Worm (Caenorhabditis elegans): Measurements from ENCODE around the gene irld-4.

irld-4 gene

ce11 chrIV:14606469-14606868 is 26.4 kb upstream of the irld-4 start (continued):
- TF ChIP-seq tbx-2 (tag; optimal IDR thresholded peaks at IDR 0.05) (peak; percentile 14), lin-15B (tag; optimal IDR thresholded peaks at IDR 0.05) (no peak), dsc-1 (tag; optimal IDR thresholded peaks at IDR 0.05) (peak; percentile 82), nhr-71 (tag; optimal IDR thresholded peaks at IDR 0.05) (peak; percentile 96), sup-37 (GFP tag; optimal IDR thresholded peaks at IDR 0.05) (no peak), zag-1 (tag; optimal IDR thresholded peaks at IDR 0.05) (no peak), mdl-1 (tag; optimal IDR thresholded peaks at IDR 0.05) (peak in 1 of 2 experiments; percentile 3), C16A3.4 (tag; optimal IDR thresholded peaks at IDR 0.05) (peak; percentile 15), nhr-85 (tag) (peak; percentile 57), nhr-20 (tag; optimal IDR thresholded peaks at IDR 0.05) (peak; percentile 77), elt-2 (tag; optimal IDR thresholded peaks at IDR 0.05) (no peak), ceh-82 (tag; optimal IDR thresholded peaks at IDR 0.05) (peak in 1 of 3 experiments; percentile 33), fkh-8 (tag; optimal IDR thresholded peaks at IDR 0.05) (peak; percentile 48), xbp-1 (tag; optimal IDR thresholded peaks at IDR 0.05) (peak; percentile 5), nhr-76 (tag; optimal IDR thresholded peaks at IDR 0.05) (no peak)

ce11 chrIV:14608605-14609004 is 24.3 kb upstream of the irld-4 start:
- no peak for TF ChIP-seq C16A3.4 (tag; optimal IDR thresholded peaks at IDR 0.05)
- no peak for TF ChIP-seq egl-13 (tag; optimal IDR thresholded peaks at IDR 0.05)
- TF ChIP-seq efl-1 (optimal IDR thresholded peaks at IDR 0.05), result no peak
- peak in 1 of 2 experiments; percentile 54 for TF ChIP-seq efl-1 (GFP tag; optimal IDR thresholded peaks at IDR 0.05 in 1 of 2)
- TF ChIP-seq lsy-2 (tag; optimal IDR thresholded peaks at IDR 0.05), result no peak

- TF ChIP-seq fkh-4 (tag; optimal IDR thresholded peaks at IDR 0.05; ENCODE audit: borderline replicate concordance) (no peak), nhr-12 (tag; optimal IDR thresholded peaks at IDR 0.05) (no peak), fkh-8 (tag; optimal IDR thresholded peaks at IDR 0.05) (no peak), zag-1 (tag; optimal IDR thresholded peaks at IDR 0.05) (no peak), mep-1 (tag; optimal IDR thresholded peaks at IDR 0.05) (peak; percentile 33), sup-37 (GFP tag; optimal IDR thresholded peaks at IDR 0.05) (no peak), egl-27 (tag; optimal IDR thresholded peaks at IDR 0.05) (no peak), C34B4.2 (tag; optimal IDR thresholded peaks at IDR 0.05) (no peak), efl-3 (GFP tag; optimal IDR thresholded peaks at IDR 0.05) (no peak), nhr-71 (tag; optimal IDR thresholded peaks at IDR 0.05) (peak; percentile 56), elt-2 (tag; optimal IDR thresholded peaks at IDR 0.05) (peak; percentile 18), ama-1 (optimal IDR thresholded peaks at IDR 0.05) (no peak), nhr-90 (tag; optimal IDR thresholded peaks at IDR 0.05; ENCODE audit: poor library complexity) (peak; percentile 1), lin-13 (GFP tag; optimal IDR thresholded peaks at IDR 0.05) (no peak), C16A3.4 (tag; optimal IDR thresholded peaks at IDR 0.05) (no peak), vab-15 (tag; optimal IDR thresholded peaks at IDR 0.05) (no peak), efl-1 (optimal IDR thresholded peaks at IDR 0.05) (no peak), efl-1 (GFP tag; optimal IDR thresholded peaks at IDR 0.05 in 1 of 2) (no peak), fkh-10 (GFP tag; optimal IDR thresholded peaks at IDR 0.05) (no peak), unc-98 (GFP tag; IDR thresholded peaks at IDR 0.05) (no peak), C04F5.9 (tag; optimal IDR thresholded peaks at IDR 0.05) (no peak), nhr-85 (tag) (peak; percentile 84), nhr-19 (GFP tag; conservative IDR thresholded peaks at IDR 0.05) (no peak), dpl-1 (GFP tag; optimal IDR thresholded peaks at IDR 0.05) (no peak), unc-62 (GFP tag; optimal IDR thresholded peaks at IDR 0.05) (no peak), grh-1 (GFP tag; IDR thresholded peaks at IDR 0.05) (no peak), nhr-20 (tag; optimal IDR thresholded peaks at IDR 0.05) (peak; percentile 68), elt-3 (tag; optimal IDR thresholded peaks at IDR 0.05) (peak in 1 of 6 experiments; percentile 22), ceh-63 (GFP tag; optimal IDR thresholded peaks at IDR 0.05) (no peak), nhr-76 (tag; optimal IDR thresholded peaks at IDR 0.05) (no peak), lsy-2 (tag; optimal IDR thresholded peaks at IDR 0.05) (no peak), dsc-1 (tag; optimal IDR thresholded peaks at IDR 0.05) (no peak), aha-1 (tag; optimal IDR thresholded peaks at IDR 0.05) (no peak), nhr-11 (tag; optimal IDR thresholded peaks at IDR 0.05) (no peak), pax-3 (tag; optimal IDR thresholded peaks at IDR 0.05) (no peak), nhr-237 (tag; optimal IDR thresholded peaks at IDR 0.05) (no peak), ceh-82 (tag; optimal IDR thresholded peaks at IDR 0.05) (no peak), lin-35 (GFP tag; optimal IDR thresholded peaks at IDR 0.05) (peak in 1 of 2 experiments; percentile 69), unc-130 (tag; optimal IDR thresholded peaks at IDR 0.05) (no peak), rnt-1 (tag; optimal IDR thresholded peaks at IDR 0.05) (no peak), blmp-1 (tag; optimal IDR thresholded peaks at IDR 0.05) (peak; percentile 19), snu-23 (GFP tag; optimal IDR thresholded peaks at IDR 0.05) (peak; percentile 30), mdl-1 (tag; optimal IDR thresholded peaks at IDR 0.05) (peak in 1 of 2 experiments; percentile 8)
Observed at ce11 chrIV:14609774-14610173, 23.1 kb upstream of the irld-4 start.

All from whole organism, L1 larva.